Fruit fly (Drosophila melanogaster) whole organism, embryonic: ENCODE results near the gene Tet.
A peak's percentile ranks its signal among the peaks of the same experiment; 100 is the strongest.

Experiments
- Atf6 ChIP-seq: fragments of 200-800 bp; sonication (Bioruptor generic); IDR thresholded peaks from 2 replicates; pipeline ENCODE4 v1.3.6; 2022; ENCODE audit warnings: missing biosample characterization, missing genetic modification characterization
- Blimp-1 ChIP-seq: fragments of 200-800 bp; sonication (Bioruptor generic); optimal IDR thresholded peaks from 3 replicates; lab custom pipeline; 2018; ENCODE audit warnings: missing biosample characterization, missing genetic modification characterization, mild to moderate bottlenecking, moderate library complexity, missing genetic modification reagents
- CG1024 ChIP-seq: fragments of 200-800 bp; sonication (Bioruptor generic); IDR thresholded peaks from 2 replicates; pipeline ENCODE4 v1.3.6; 2022; ENCODE audit warnings: missing biosample characterization, missing genetic modification characterization
- CG12071 ChIP-seq: fragments of 200-800 bp; sonication (Bioruptor generic); optimal IDR thresholded peaks from 3 replicates; lab custom pipeline; 2018; ENCODE audit warnings: missing biosample characterization, mild to moderate bottlenecking, missing genetic modification characterization
- CG13894 ChIP-seq: fragments of 200-800 bp; sonication (Bioruptor generic); optimal IDR thresholded peaks from 3 replicates; lab custom pipeline; 2018; ENCODE audit warnings: missing biosample characterization, mild to moderate bottlenecking, missing genetic modification characterization, moderate library complexity
- CG15479 ChIP-seq: fragments of 200-800 bp; sonication (Bioruptor generic); optimal IDR thresholded peaks from 3 replicates; lab custom pipeline; 2019; ENCODE audit warnings: missing biosample characterization, mild to moderate bottlenecking, missing genetic modification characterization, moderate library complexity
- CG17802 ChIP-seq: fragments of 200-800 bp; sonication (Bioruptor generic); optimal IDR thresholded peaks from 2 replicates; lab custom pipeline; 2018; ENCODE audit warnings: missing biosample characterization, mild to moderate bottlenecking, missing genetic modification characterization, moderate library complexity
- CG2678 ChIP-seq: fragments of 200-800 bp; sonication (Bioruptor generic); optimal IDR thresholded peaks from 3 replicates; lab custom pipeline; 2019; ENCODE audit warnings: missing biosample characterization, mild to moderate bottlenecking, missing genetic modification characterization, moderate library complexity
- CG30403 ChIP-seq: fragments of 200-800 bp; sonication (Bioruptor generic); optimal IDR thresholded peaks from 3 replicates; lab custom pipeline; 2016; ENCODE audit warnings: missing biosample characterization, missing genetic modification characterization
- CG30431 ChIP-seq: fragments of 200-800 bp; sonication (Bioruptor generic); optimal IDR thresholded peaks from 2 replicates; lab custom pipeline; 2017; ENCODE audit warnings: missing biosample characterization, missing genetic modification characterization
- CG31224 ChIP-seq: fragments of 200-800 bp; sonication (Bioruptor generic); IDR thresholded peaks from 2 replicates; pipeline ENCODE4 v1.3.6; 2022; ENCODE audit warnings: missing biosample characterization, missing genetic modification characterization
- CG32772 ChIP-seq: fragments of 200-800 bp; sonication (Bioruptor generic); IDR thresholded peaks from 2 replicates; pipeline ENCODE4 v1.3.6; 2022; ENCODE audit warnings: missing biosample characterization, missing genetic modification characterization
- CG34376 ChIP-seq: fragments of 200-800 bp; sonication (Bioruptor generic); optimal IDR thresholded peaks from 2 replicates; lab custom pipeline; 2018; ENCODE audit warnings: missing biosample characterization, mild to moderate bottlenecking, missing genetic modification characterization
- CG42726 ChIP-seq: fragments of 200-800 bp; sonication (Bioruptor generic); IDR thresholded peaks from 2 replicates; pipeline ENCODE4 v1.3.6; 2022; ENCODE audit warnings: missing biosample characterization, missing genetic modification characterization; ENCODE audit not compliant: partially characterized antibody
- CG4424 ChIP-seq: fragments of 200-800 bp; sonication (Bioruptor generic); optimal IDR thresholded peaks from 3 replicates; lab custom pipeline; 2016; ENCODE audit warnings: missing biosample characterization, missing genetic modification characterization
- CG7745 ChIP-seq: fragments of 200-800 bp; sonication (Bioruptor generic); optimal IDR thresholded peaks from 2 replicates; lab custom pipeline; 2018; ENCODE audit warnings: missing biosample characterization, mild to moderate bottlenecking, missing genetic modification characterization, moderate library complexity
- CG8290 ChIP-seq, 3 experiments: fragments of 200-800 bp; sonication (Bioruptor generic); optimal IDR thresholded peaks; 2 replicates each; lab custom pipeline; 2016 to 2019; ENCODE audit warnings: missing biosample characterization in 3 of 3, missing genetic modification characterization in 3 of 3, mild to moderate bottlenecking in 2 of 3, moderate library complexity in 1 of 3
- D19A ChIP-seq: fragments of 200-800 bp; optimal IDR thresholded peaks from 3 replicates; lab custom pipeline; 2019; ENCODE audit warnings: missing biosample characterization, mild to moderate bottlenecking, missing genetic modification characterization, moderate library complexity
- Dfd ChIP-seq, 2 experiments: fragments of >200 bp; optimal IDR thresholded peaks; 2 replicates each; lab custom pipeline; 2017; ENCODE audit warnings: missing biosample characterization in 2 of 2, missing genetic modification characterization in 2 of 2
- GATAe ChIP-seq: fragments of 200-800 bp; sonication (Bioruptor generic); conservative IDR thresholded peaks from 2 replicates; pipeline ENCODE4 v1.3.6; 2022; ENCODE audit warnings: missing biosample characterization, missing genetic modification characterization
- Hr39 ChIP-seq: fragments of >200 bp; optimal IDR thresholded peaks from 2 replicates; lab custom pipeline; 2017
- Lim3 ChIP-seq: fragments of 200-800 bp; sonication (Bioruptor generic); IDR thresholded peaks from 2 replicates; pipeline ENCODE4 v1.3.6; 2022; ENCODE audit warnings: missing biosample characterization, missing genetic modification characterization
- Med ChIP-seq: fragments of 200-800 bp; sonication (Bioruptor generic); peaks from one replicate; lab custom pipeline; 2016; ENCODE audit warnings: missing biosample characterization, missing genetic modification characterization, mild to moderate bottlenecking, inconsistent platforms, moderate library complexity
- NfI ChIP-seq: fragments of 200-800 bp; sonication (Bioruptor generic); optimal IDR thresholded peaks from 3 replicates; lab custom pipeline; 2018; ENCODE audit warnings: missing biosample characterization, mild to moderate bottlenecking, missing genetic modification characterization, moderate library complexity
- Optix ChIP-seq: fragments of 200-800 bp; sonication (Bioruptor generic); IDR thresholded peaks from 3 replicates; pipeline ENCODE4 v1.3.6; 2022; ENCODE audit warnings: missing biosample characterization, missing genetic modification characterization
- Vsx1 ChIP-seq: fragments of 200-800 bp; sonication (Bioruptor generic); optimal IDR thresholded peaks from 2 replicates; lab custom pipeline; 2017; ENCODE audit warnings: missing biosample characterization, mild to moderate bottlenecking, missing genetic modification characterization, missing genetic modification reagents
- Xrp1 ChIP-seq: fragments of 200-800 bp; sonication (Bioruptor generic); IDR thresholded peaks from 2 replicates; pipeline ENCODE4 v1.3.6; 2022; ENCODE audit warnings: missing biosample characterization, missing genetic modification characterization
- YL-1 ChIP-seq: fragments of 200-800 bp; sonication (Bioruptor generic); optimal IDR thresholded peaks from 3 replicates; lab custom pipeline; 2017; ENCODE audit warnings: missing biosample characterization, mild to moderate bottlenecking, missing genetic modification characterization
- bigmax ChIP-seq: fragments of 200-800 bp; sonication (Bioruptor generic); optimal IDR thresholded peaks from 2 replicates; lab custom pipeline; 2018; ENCODE audit warnings: missing biosample characterization, mild to moderate bottlenecking, missing genetic modification characterization
- caup ChIP-seq: fragments of 200-800 bp; sonication (Bioruptor generic); optimal IDR thresholded peaks from 3 replicates; lab custom pipeline; 2017; ENCODE audit warnings: missing biosample characterization, mild to moderate bottlenecking, missing genetic modification characterization, moderate library complexity; ENCODE audit not compliant: severe bottlenecking
- chinmo ChIP-seq: fragments of 200-800 bp; sonication (Bioruptor generic); IDR thresholded peaks from 4 replicates; pipeline ENCODE4 v1.3.6; 2022; ENCODE audit warnings: missing biosample characterization, missing genetic modification characterization; ENCODE audit not compliant: partially characterized antibody
- eve ChIP-seq, 2 experiments: fragments of >200 bp; optimal IDR thresholded peaks; 2 replicates each; lab custom pipeline; 2017; ENCODE audit warnings: missing biosample characterization in 2 of 2, missing genetic modification characterization in 2 of 2
- exex ChIP-seq: fragments of 200-800 bp; sonication (Bioruptor generic); optimal IDR thresholded peaks from 4 replicates; lab custom pipeline; 2018; ENCODE audit warnings: missing biosample characterization, mild to moderate bottlenecking, missing genetic modification characterization, moderate library complexity
- ftz-f1 ChIP-seq: fragments of 200-800 bp; sonication (Bioruptor generic); optimal IDR thresholded peaks from 2 replicates; lab custom pipeline; 2016; ENCODE audit warnings: missing biosample characterization, missing genetic modification characterization
- gem ChIP-seq: fragments of 200-800 bp; sonication (Bioruptor generic); optimal IDR thresholded peaks from 2 replicates; lab custom pipeline; 2019; ENCODE audit warnings: missing biosample characterization, mild to moderate bottlenecking, missing genetic modification characterization, moderate library complexity
- lab ChIP-seq: fragments of 200-800 bp; sonication (Bioruptor generic); optimal IDR thresholded peaks from 3 replicates; lab custom pipeline; 2017; ENCODE audit warnings: missing biosample characterization, missing genetic modification characterization, mild to moderate bottlenecking, moderate library complexity, missing genetic modification reagents
- lilli ChIP-seq: fragments of 200-800 bp; sonication (Bioruptor generic); optimal IDR thresholded peaks from 3 replicates; lab custom pipeline; 2016; ENCODE audit warnings: missing biosample characterization, missing genetic modification characterization
- lov ChIP-seq, 2 experiments: fragments of 200-800 bp in 1 of 2; fragments of >200 bp in 1 of 2; sonication (Bioruptor generic) in 1 of 2; IDR thresholded peaks in 1 of 2; optimal IDR thresholded peaks in 1 of 2; 2 replicates in 1 of 2; 3 replicates in 1 of 2; pipeline versions ENCODE4 v1.3.6 to Lab custom; 2017 to 2022; ENCODE audit warnings: missing biosample characterization in 1 of 2, missing genetic modification characterization in 1 of 2
- mirr ChIP-seq: fragments of 200-800 bp; sonication (Bioruptor generic); optimal IDR thresholded peaks from 3 replicates; lab custom pipeline; 2018; ENCODE audit warnings: missing biosample characterization, mild to moderate bottlenecking, missing genetic modification characterization
- pros ChIP-seq: fragments of 200-800 bp; sonication (Bioruptor generic); optimal IDR thresholded peaks from 3 replicates; lab custom pipeline; 2019; ENCODE audit warnings: missing biosample characterization, mild to moderate bottlenecking, missing genetic modification characterization, moderate library complexity
- rib ChIP-seq: fragments of 200-800 bp; sonication (Bioruptor generic); IDR thresholded peaks from 2 replicates; pipeline ENCODE4 v1.3.6; 2022; ENCODE audit warnings: missing biosample characterization, missing genetic modification characterization
- row ChIP-seq: fragments of 200-800 bp; sonication (Bioruptor generic); IDR thresholded peaks from 3 replicates; pipeline ENCODE4 v1.3.6; 2022; ENCODE audit warnings: missing biosample characterization, missing genetic modification characterization
- sd ChIP-seq: fragments of 200-800 bp; sonication (Bioruptor generic); optimal IDR thresholded peaks from 3 replicates; lab custom pipeline; 2018; ENCODE audit warnings: missing biosample characterization, mild to moderate bottlenecking, missing genetic modification characterization, moderate library complexity
- slou ChIP-seq: fragments of 200-800 bp; sonication (Bioruptor generic); optimal IDR thresholded peaks from 3 replicates; lab custom pipeline; 2016; ENCODE audit warnings: missing biosample characterization, missing genetic modification characterization
- sug ChIP-seq: fragments of 200-800 bp; optimal IDR thresholded peaks from 2 replicates; lab custom pipeline; 2019; ENCODE audit warnings: missing biosample characterization, mild to moderate bottlenecking, missing genetic modification characterization, moderate library complexity
- tap ChIP-seq: fragments of 200-800 bp; optimal IDR thresholded peaks from 3 replicates; lab custom pipeline; 2019; ENCODE audit warnings: missing biosample characterization, mild to moderate bottlenecking, missing genetic modification characterization, moderate library complexity
- vnd ChIP-seq: fragments of 200-800 bp; sonication (Bioruptor generic); IDR thresholded peaks from 3 replicates; pipeline ENCODE4 v1.3.6; 2022; ENCODE audit warnings: missing biosample characterization, missing genetic modification characterization; ENCODE audit not compliant: partially characterized antibody

Gene Tet

DNA sequence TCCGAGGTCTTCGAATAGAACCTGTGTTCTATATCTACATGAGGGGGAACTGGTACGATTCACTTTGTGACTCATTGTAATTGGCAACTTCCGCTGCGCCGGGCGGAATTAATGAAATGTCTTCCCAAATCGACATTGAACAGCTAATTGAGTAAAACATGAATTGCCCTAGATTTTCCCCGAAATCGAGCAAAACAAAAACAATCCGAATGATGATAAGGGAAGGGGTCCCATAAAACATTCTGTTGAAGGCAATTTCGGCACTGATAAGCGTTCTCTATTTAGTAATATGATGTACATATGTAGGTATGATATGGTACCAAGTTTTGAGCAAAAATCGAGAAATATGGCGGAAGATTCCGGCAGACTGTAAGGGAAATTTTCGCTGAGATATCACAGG lies 69.2 kb downstream of the Tet start:
- 0 out of 2 replicates have a peak, but pooled peaks have one; percentile 13 for TF ChIP-seq GATAe (GFP tag; lab: Robert Waterston, UW)
- TF ChIP-seq mirr (GFP tag; lab: Kevin White, UChicago), result peak; percentile 39
- peak; percentile 20 for TF ChIP-seq lab (GFP tag; lab: Kevin White, UChicago)
- peak; percentile 11 for TF ChIP-seq caup (GFP tag; lab: Kevin White, UChicago)
- no peak for TF ChIP-seq Dfd (GFP tag; optimal IDR thresholded peaks at IDR 0.05; lab: Kevin White, UChicago)
- TF ChIP-seq exex (tag; lab: Kevin White, UChicago), result peak; percentile 61
- TF ChIP-seq CG8290 (GFP tag; optimal IDR thresholded peaks at IDR 0.05; lab: Kevin White, UChicago), result no peak
- TF ChIP-seq CG8290 (tag; optimal IDR thresholded peaks at IDR 0.05; lab: Kevin White, UChicago), result no peak
- no peak for TF ChIP-seq Hr39
- no peak for TF ChIP-seq YL-1 (GFP tag; lab: Kevin White, UChicago)
- TF ChIP-seq CG34376 (GFP tag; lab: Kevin White, UChicago), result peak; percentile 65
- peak; percentile 14; the same call in 1 of the 2 replicates for TF ChIP-seq Lim3 (GFP tag; lab: Robert Waterston, UW)
- TF ChIP-seq Xrp1 (GFP tag; lab: Robert Waterston, UW), result no peak
- TF ChIP-seq CG4424, result no peak
- TF ChIP-seq ftz-f1 (GFP tag; lab: Kevin White, UChicago), result peak; percentile 3
- 0 out of 2 replicates have a peak, but pooled peaks have one; percentile 26 for TF ChIP-seq Atf6 (GFP tag; lab: Robert Waterston, UW)
- peak; percentile 10 for TF ChIP-seq Vsx1 (GFP tag; lab: Kevin White, UChicago)
- TF ChIP-seq slou (GFP tag; lab: Kevin White, UChicago), result no peak
- peak; percentile 69 for TF ChIP-seq sug
- peak; percentile 84; the same call in 1 of the 4 replicates for TF ChIP-seq chinmo (GFP tag; lab: Robert Waterston, UW)
- TF ChIP-seq CG2678 (tag; lab: Kevin White, UChicago), result peak; percentile 9
- TF ChIP-seq CG13894 (tag; lab: Kevin White, UChicago), result peak; percentile 23
- no peak for TF ChIP-seq CG31224 (GFP tag; lab: Robert Waterston, UW)
- TF ChIP-seq CG12071 (GFP tag; lab: Kevin White, UChicago), result no peak
- TF ChIP-seq CG42726, result no peak
- TF ChIP-seq Med (GFP tag; lab: Kevin White, UChicago), result peak; percentile 25
- TF ChIP-seq sd, result peak; percentile 26
- no peak for TF ChIP-seq rib
- peak in 1 of 2 experiments; percentile 6 for TF ChIP-seq eve (GFP tag; optimal IDR thresholded peaks at IDR 0.05; lab: Kevin White, UChicago)
- no peak for TF ChIP-seq CG1024 (GFP tag; lab: Robert Waterston, UW)
- TF ChIP-seq, all 482 proteins: peak for 17

DNA sequence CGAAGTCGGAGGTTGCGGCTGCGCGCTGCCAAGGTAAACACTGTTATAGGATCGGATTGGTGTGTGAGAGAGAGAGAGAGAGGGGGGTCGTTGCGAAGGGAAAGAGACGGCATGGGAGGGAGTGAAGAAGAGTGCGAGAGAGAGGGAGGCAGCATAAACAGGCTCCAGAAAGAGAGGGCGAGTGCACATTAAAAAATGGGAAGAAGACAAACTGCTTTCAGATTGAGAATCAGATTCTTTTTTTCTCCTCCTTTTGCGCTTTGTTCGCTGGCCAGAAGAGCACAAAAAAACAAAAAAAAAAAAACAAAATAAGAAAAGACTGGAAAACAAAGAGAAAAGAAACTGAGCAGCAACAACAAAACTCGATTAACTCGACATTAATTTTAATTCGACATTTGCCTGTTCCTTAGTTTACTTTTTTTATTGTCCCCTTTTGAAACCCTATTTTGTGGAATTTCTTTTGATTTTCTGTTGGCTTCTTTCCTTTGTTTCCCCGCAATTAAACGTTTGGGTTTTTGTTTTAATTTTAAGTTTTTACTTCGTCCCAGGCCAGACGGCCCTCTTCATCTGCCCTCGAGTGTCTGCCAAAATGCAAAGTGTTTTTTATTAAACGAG lies 70.6 kb downstream of the Tet start:
- TF ChIP-seq Blimp-1 (peak; percentile 20), CG30431 (no peak), tap (tag; lab: Kevin White, UChicago) (no peak), ftz-f1 (GFP tag; lab: Kevin White, UChicago) (peak; percentile 5), vnd (no peak), pros (GFP tag; lab: Kevin White, UChicago) (peak; percentile 48), CG17802 (tag; lab: Kevin White, UChicago) (no peak), NfI (GFP tag; lab: Kevin White, UChicago) (no peak), CG30403 (GFP tag; lab: Kevin White, UChicago) (peak; percentile 2), CG15479 (peak; percentile 22), Optix (GFP tag; lab: Robert Waterston, UW) (0 out of 3 replicates have a peak, but pooled peaks have one; percentile 13), bigmax (no peak), gem (tag; lab: Kevin White, UChicago) (peak; percentile 32), D19A (peak; percentile 13), CG32772 (GFP tag; lab: Robert Waterston, UW) (peak; percentile 56), lov (optimal IDR thresholded peaks at IDR 0.05; lab: Kevin White, UChicago) (no peak), lov (GFP tag; IDR thresholded peaks at IDR 0.05; lab: Robert Waterston, UW) (0 out of 3 replicates have a peak, but pooled peaks have one; percentile 66), Med (GFP tag; lab: Kevin White, UChicago) (peak; percentile 47), lilli (GFP tag; lab: Kevin White, UChicago) (peak; percentile 22), CG7745 (tag; lab: Kevin White, UChicago) (peak; percentile 80), row (0 out of 3 replicates have a peak, but pooled peaks have one; percentile 22), CG34376 (GFP tag; lab: Kevin White, UChicago) (no peak)
